Worm (Caenorhabditis elegans): ENCODE measurements around the gene ZC449.8.

DNA sequence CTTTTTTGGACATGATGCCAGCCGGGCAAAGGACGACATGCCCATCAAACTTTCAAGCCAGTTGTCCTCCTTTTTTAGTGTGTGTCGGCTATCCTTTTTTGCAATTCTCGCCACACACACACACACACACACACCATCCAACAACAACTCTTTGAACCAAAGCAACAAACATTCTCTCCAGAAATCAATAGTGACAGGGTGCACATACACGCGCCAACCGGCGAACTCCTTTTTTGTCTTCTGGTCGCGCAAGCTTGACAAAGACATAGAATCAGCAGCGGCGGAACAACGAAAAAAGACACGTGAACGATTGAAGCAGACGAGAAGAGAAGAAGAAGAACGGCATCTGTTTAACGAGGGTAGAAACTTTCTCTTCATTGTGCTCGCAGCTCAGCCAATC, 34.8 kb upstream of the ZC449.8 start:
- TF ChIP-seq F49E8.2 (tag; optimal IDR thresholded peaks at IDR 0.05; ENCODE audit: insufficient read depth) (no peak), Y53G8AR.9 (GFP tag; conservative IDR thresholded peaks at IDR 0.05) (no peak), F57A8.1 (GFP tag; optimal IDR thresholded peaks at IDR 0.05) (no peak), mxl-1 (tag; optimal IDR thresholded peaks at IDR 0.05) (no peak)
